Worm (Caenorhabditis elegans) whole organism, late embryonic: ENCODE results near the gene tars-1.

Experiments
- C08G9.2 ChIP-seq: sonication (generic microtip); optimal IDR thresholded peaks from 2 replicates; lab custom pipeline; 2016; ENCODE audit warnings: mild to moderate bottlenecking, missing genetic modification characterization, moderate library complexity, missing compliant biosample characterization
- K02D7.2 ChIP-seq: sonication (generic microtip); optimal IDR thresholded peaks from 2 replicates; lab custom pipeline; 2017; ENCODE audit warnings: mild to moderate bottlenecking, missing genetic modification characterization, missing compliant biosample characterization
- Y22D7AL.16 ChIP-seq: sonication (generic microtip); optimal IDR thresholded peaks from 2 replicates; lab custom pipeline; 2016; ENCODE audit warnings: missing genetic modification characterization, missing compliant biosample characterization
- ahr-1 ChIP-seq: sonication (generic microtip); optimal IDR thresholded peaks from 2 replicates; lab custom pipeline; 2016; ENCODE audit warnings: missing genetic modification characterization, missing compliant biosample characterization
- ceh-18 ChIP-seq: sonication (generic microtip); optimal IDR thresholded peaks from 2 replicates; lab custom pipeline; 2016; ENCODE audit warnings: missing genetic modification characterization, missing compliant biosample characterization
- ceh-2 ChIP-seq: sonication (generic microtip); optimal IDR thresholded peaks from 2 replicates; lab custom pipeline; 2016; ENCODE audit warnings: missing genotype, missing genetic modification characterization, missing compliant biosample characterization
- ceh-22 ChIP-seq: sonication (generic microtip); optimal IDR thresholded peaks from 2 replicates; lab custom pipeline; 2017; ENCODE audit warnings: missing biosample characterization, missing genetic modification characterization
- ceh-30 ChIP-seq: fragments of 150-350 bp; optimal IDR thresholded peaks from 2 replicates; lab custom pipeline; 2014; ENCODE audit warnings: missing biosample characterization, missing genetic modification characterization
- ceh-31 ChIP-seq: sonication (generic microtip); optimal IDR thresholded peaks from 2 replicates; lab custom pipeline; 2016; ENCODE audit warnings: missing genetic modification characterization, missing compliant biosample characterization
- ceh-34 ChIP-seq: sonication (generic microtip); optimal IDR thresholded peaks from 2 replicates; lab custom pipeline; 2016; ENCODE audit warnings: mild to moderate bottlenecking, missing genetic modification characterization, missing compliant biosample characterization
- ceh-45 ChIP-seq: fragments of 200-800 bp; sonication (Bioruptor generic); IDR thresholded peaks from 2 replicates; pipeline ENCODE4 v1.3.6; 2022; ENCODE audit warnings: missing genetic modification reagents, missing genetic modification characterization, missing compliant biosample characterization
- ceh-48 ChIP-seq: sonication (generic microtip); optimal IDR thresholded peaks from 2 replicates; lab custom pipeline; 2016; ENCODE audit warnings: missing genetic modification characterization, inconsistent platforms, missing compliant biosample characterization
- ceh-6 ChIP-seq: fragments of 200-800 bp; sonication (Bioruptor generic); optimal IDR thresholded peaks from 2 replicates; lab custom pipeline; 2018; ENCODE audit warnings: mild to moderate bottlenecking, missing genetic modification characterization, missing compliant biosample characterization
- ceh-9 ChIP-seq: sonication (generic microtip); optimal IDR thresholded peaks from 2 replicates; lab custom pipeline; 2016; ENCODE audit warnings: mild to moderate bottlenecking, missing genetic modification characterization, inconsistent platforms, missing compliant biosample characterization
- che-1 ChIP-seq: sonication (generic microtip); optimal IDR thresholded peaks from 2 replicates; lab custom pipeline; 2016; ENCODE audit warnings: mild to moderate bottlenecking, missing genetic modification characterization, missing compliant biosample characterization
- elt-2 ChIP-seq: sonication (generic microtip); optimal IDR thresholded peaks from 2 replicates; lab custom pipeline; 2016; ENCODE audit warnings: missing genetic modification reagents, missing genetic modification characterization, missing compliant biosample characterization
- elt-4 ChIP-seq: sonication (generic microtip); optimal IDR thresholded peaks from 2 replicates; lab custom pipeline; 2016; ENCODE audit warnings: missing genetic modification characterization, missing compliant biosample characterization
- ets-4 ChIP-seq: sonication (generic microtip); optimal IDR thresholded peaks from 2 replicates; lab custom pipeline; 2016; ENCODE audit warnings: missing genetic modification characterization, missing compliant biosample characterization
- eyg-1 ChIP-seq: sonication (generic microtip); optimal IDR thresholded peaks from 2 replicates; lab custom pipeline; 2016; ENCODE audit warnings: missing genotype, missing genetic modification characterization, missing compliant biosample characterization
- fax-1 ChIP-seq: sonication (generic microtip); optimal IDR thresholded peaks from 2 replicates; lab custom pipeline; 2016; ENCODE audit warnings: missing genotype, missing genetic modification characterization, missing compliant biosample characterization
- fkh-10 ChIP-seq: fragments of 150-350 bp; optimal IDR thresholded peaks from 2 replicates; lab custom pipeline; 2014; ENCODE audit warnings: missing biosample characterization, missing genetic modification reagents, missing genetic modification characterization
- fkh-6 ChIP-seq: sonication (generic microtip); optimal IDR thresholded peaks from 2 replicates; lab custom pipeline; 2016; ENCODE audit warnings: missing genetic modification characterization, missing compliant biosample characterization
- hlh-13 ChIP-seq: fragments of 200-800 bp; sonication (Bioruptor generic); optimal IDR thresholded peaks from 2 replicates; lab custom pipeline; 2018; ENCODE audit warnings: mild to moderate bottlenecking, missing genetic modification characterization, missing compliant biosample characterization
- hlh-30 ChIP-seq: sonication (generic microtip); optimal IDR thresholded peaks from 2 replicates; lab custom pipeline; 2017; ENCODE audit warnings: antibody characterized with exemption, missing genetic modification characterization, missing compliant biosample characterization; ENCODE audit not compliant: insufficient read depth
- hlh-8 ChIP-seq: sonication (generic microtip); optimal IDR thresholded peaks from 2 replicates; lab custom pipeline; 2016; ENCODE audit warnings: missing genotype, missing genetic modification characterization, missing compliant biosample characterization
- lim-6 ChIP-seq: sonication (generic microtip); optimal IDR thresholded peaks from 2 replicates; lab custom pipeline; 2016; ENCODE audit warnings: missing genetic modification characterization, missing compliant biosample characterization
- madf-2 ChIP-seq: sonication (generic microtip); optimal IDR thresholded peaks from 2 replicates; lab custom pipeline; 2017; ENCODE audit warnings: missing genetic modification characterization, missing compliant biosample characterization
- mec-3 ChIP-seq: sonication (generic microtip); optimal IDR thresholded peaks from 2 replicates; lab custom pipeline; 2016; ENCODE audit warnings: borderline replicate concordance, missing genetic modification characterization, missing compliant biosample characterization
- nfya-1 ChIP-seq: sonication (generic microtip); optimal IDR thresholded peaks from 2 replicates; lab custom pipeline; 2017; ENCODE audit warnings: missing genetic modification characterization, mild to moderate bottlenecking, missing compliant biosample characterization, antibody characterized with exemption, moderate library complexity
- nhr-11 ChIP-seq: fragments of 150-350 bp; optimal IDR thresholded peaks from 2 replicates; lab custom pipeline; 2014; ENCODE audit warnings: missing biosample characterization, missing genetic modification characterization
- nhr-232 ChIP-seq: sonication (generic microtip); optimal IDR thresholded peaks from 2 replicates; lab custom pipeline; 2016; ENCODE audit warnings: missing genetic modification characterization, missing compliant biosample characterization
- npax-4 ChIP-seq: sonication (generic microtip); optimal IDR thresholded peaks from 2 replicates; lab custom pipeline; 2016; ENCODE audit warnings: missing genetic modification characterization, missing compliant biosample characterization
- pat-9 ChIP-seq: fragments of 200-800 bp; sonication (Bioruptor generic); optimal IDR thresholded peaks from 2 replicates; lab custom pipeline; 2018; ENCODE audit warnings: mild to moderate bottlenecking, missing genetic modification characterization, moderate library complexity, missing compliant biosample characterization
- pha-2 ChIP-seq: sonication (generic microtip); optimal IDR thresholded peaks from 2 replicates; lab custom pipeline; 2017; ENCODE audit warnings: mild to moderate bottlenecking, missing genetic modification characterization, missing compliant biosample characterization
- pha-4 ChIP-seq: fragments of 150-350 bp; optimal IDR thresholded peaks from 2 replicates; lab custom pipeline; 2018; ENCODE audit warnings: missing biosample characterization, missing genetic modification reagents, missing genetic modification characterization
- pros-1 ChIP-seq: fragments of 150-350 bp; optimal IDR thresholded peaks from 2 replicates; lab custom pipeline; 2014; ENCODE audit warnings: missing biosample characterization, missing genetic modification reagents, missing genetic modification characterization
- ref-2 ChIP-seq: sonication (generic microtip); optimal IDR thresholded peaks from 2 replicates; lab custom pipeline; 2016; ENCODE audit warnings: missing genetic modification characterization, missing compliant biosample characterization
- rnt-1 ChIP-seq: sonication (generic microtip); optimal IDR thresholded peaks from 2 replicates; lab custom pipeline; 2016; ENCODE audit warnings: missing genetic modification characterization, missing compliant biosample characterization
- sox-4 ChIP-seq: sonication (generic microtip); optimal IDR thresholded peaks from 2 replicates; lab custom pipeline; 2017; ENCODE audit warnings: mild to moderate bottlenecking, missing genetic modification characterization, inconsistent platforms, missing compliant biosample characterization
- syd-9 ChIP-seq: sonication (generic microtip); optimal IDR thresholded peaks from 2 replicates; lab custom pipeline; 2016; ENCODE audit warnings: mild to moderate bottlenecking, missing genetic modification characterization, moderate library complexity, missing compliant biosample characterization
- tbx-2 ChIP-seq: sonication (generic microtip); optimal IDR thresholded peaks from 2 replicates; lab custom pipeline; 2016; ENCODE audit warnings: missing genetic modification characterization, missing compliant biosample characterization
- unc-86 ChIP-seq: sonication (generic microtip); optimal IDR thresholded peaks from 2 replicates; lab custom pipeline; 2016; ENCODE audit warnings: missing genetic modification characterization, missing compliant biosample characterization
- zip-5 ChIP-seq: sonication (generic microtip); optimal IDR thresholded peaks from 2 replicates; lab custom pipeline; 2016; ENCODE audit warnings: missing genetic modification characterization, missing compliant biosample characterization
- ztf-16 ChIP-seq: sonication (generic microtip); optimal IDR thresholded peaks from 2 replicates; lab custom pipeline; 2017; ENCODE audit warnings: missing genetic modification characterization, missing compliant biosample characterization

tars-1 gene

ce11 chrII:11695945-11696270 lies 451 bp upstream of the tars-1 start, which contains the start of gene xpf-1:
xpf-1 (plus strand) TSS chrII:11696171.
- no peak for TF ChIP-seq syd-9 (tag; lab: Kevin White, UChicago)
- TF ChIP-seq ceh-30 (tag; lab: Kevin White, UChicago): no peak
- no peak for TF ChIP-seq mec-3 (tag; lab: Kevin White, UChicago)
- TF ChIP-seq ceh-18 (tag; lab: Kevin White, UChicago): no peak
- no peak for TF ChIP-seq npax-4 (tag; lab: Kevin White, UChicago)
- TF ChIP-seq madf-2 (tag; lab: Kevin White, UChicago): no peak
- no peak for TF ChIP-seq K02D7.2 (tag; lab: Kevin White, UChicago)
- no peak for TF ChIP-seq fkh-10
- TF ChIP-seq eyg-1 (tag; lab: Kevin White, UChicago): no peak
- TF ChIP-seq ceh-9 (tag; lab: Kevin White, UChicago): no peak
- TF ChIP-seq pha-2 (tag; lab: Kevin White, UChicago): no peak
- no peak for TF ChIP-seq fkh-6 (tag; lab: Kevin White, UChicago)
- no peak for TF ChIP-seq elt-2 (tag; lab: Kevin White, UChicago)
- no peak for TF ChIP-seq pros-1 (tag; lab: Kevin White, UChicago)
- no peak for TF ChIP-seq zip-5 (tag; lab: Kevin White, UChicago)
- TF ChIP-seq ets-4 (tag; lab: Kevin White, UChicago): no peak
- TF ChIP-seq ceh-48: no peak
- no peak for TF ChIP-seq hlh-8
- TF ChIP-seq fax-1: no peak

- TF ChIP-seq ceh-6 (GFP tag; lab: Kevin White, UChicago) (peak; percentile 1), nfya-1 (tag; lab: Kevin White, UChicago) (peak; percentile 37), ceh-18 (tag; lab: Kevin White, UChicago) (peak; percentile 14), tbx-2 (tag; lab: Kevin White, UChicago) (peak; percentile 14), elt-2 (tag; lab: Kevin White, UChicago) (no peak), ztf-16 (peak; percentile 1), rnt-1 (tag; lab: Kevin White, UChicago) (peak; percentile 18), sox-4 (tag; lab: Kevin White, UChicago) (peak; percentile 22), pat-9 (peak; percentile 25), ceh-2 (tag; lab: Kevin White, UChicago) (no peak), npax-4 (tag; lab: Kevin White, UChicago) (no peak), ceh-45 (GFP tag; lab: Robert Waterston, UW) (no peak), unc-86 (tag; lab: Kevin White, UChicago) (peak; percentile 18), C08G9.2 (tag; lab: Kevin White, UChicago) (no peak), ceh-31 (tag; lab: Kevin White, UChicago) (peak; percentile 56), che-1 (tag; lab: Kevin White, UChicago) (peak; percentile 8)
These were observed 1.0 kb downstream of the tars-1 start for ce11 chrII:11694432-11694831.

- TF ChIP-seq zip-5 (tag; lab: Kevin White, UChicago): no peak
- no peak for TF ChIP-seq K02D7.2 (tag; lab: Kevin White, UChicago)
- no peak for TF ChIP-seq lim-6 (tag; lab: Kevin White, UChicago)
- no peak for TF ChIP-seq pha-4 (tag; lab: Kevin White, UChicago)
- TF ChIP-seq nhr-232: no peak
- TF ChIP-seq tbx-2 (tag; lab: Kevin White, UChicago): no peak
- TF ChIP-seq fax-1: no peak
- no peak for TF ChIP-seq pros-1 (tag; lab: Kevin White, UChicago)
- no peak for TF ChIP-seq Y22D7AL.16 (tag; lab: Kevin White, UChicago)
- TF ChIP-seq ceh-9 (tag; lab: Kevin White, UChicago): no peak
- TF ChIP-seq ets-4 (tag; lab: Kevin White, UChicago): no peak
These were observed 4.6 kb downstream of the tars-1 start for ce11 chrII:11690868-11691267.

ce11 chrII:11689941-11690340 lies 5.5 kb downstream of the tars-1 start:
- TF ChIP-seq npax-4 (tag; lab: Kevin White, UChicago): no peak
- no peak for TF ChIP-seq zip-5 (tag; lab: Kevin White, UChicago)
- TF ChIP-seq madf-2 (tag; lab: Kevin White, UChicago): no peak
- TF ChIP-seq hlh-13 (GFP tag; lab: Kevin White, UChicago): no peak
- TF ChIP-seq ahr-1 (tag; lab: Kevin White, UChicago): no peak
- TF ChIP-seq pros-1 (tag; lab: Kevin White, UChicago): no peak
- TF ChIP-seq hlh-30: no peak
- TF ChIP-seq ref-2 (tag; lab: Kevin White, UChicago): no peak
- TF ChIP-seq elt-4 (tag; lab: Kevin White, UChicago): no peak
- no peak for TF ChIP-seq nhr-11 (tag; lab: Kevin White, UChicago)
- TF ChIP-seq ceh-22 (tag; lab: Kevin White, UChicago): no peak
- TF ChIP-seq ceh-34 (tag; lab: Kevin White, UChicago): no peak
- TF ChIP-seq nhr-232: no peak
